Fruit fly (Drosophila melanogaster) whole organism, embryonic: ENCODE measurements around the gene CG13995.

ENCODE experiments used
- Adf1 ChIP-seq: fragments of 200-800 bp; sonication (Bioruptor generic); IDR thresholded peaks from 2 replicates; pipeline ENCODE4 v1.3.6; 2022; ENCODE audit warnings: missing biosample characterization, missing genetic modification characterization
- BEAF-32 ChIP-seq: fragments of 200-800 bp; sonication (Bioruptor generic); optimal IDR thresholded peaks from 3 replicates; lab custom pipeline; 2017; ENCODE audit warnings: missing biosample characterization, missing genetic modification characterization, mild to moderate bottlenecking, moderate library complexity, missing genetic modification reagents
- Bdp1 ChIP-seq: fragments of 200-800 bp; sonication (Bioruptor generic); optimal IDR thresholded peaks from 3 replicates; lab custom pipeline; 2016; ENCODE audit warnings: missing biosample characterization, missing genetic modification characterization
- CG10431 ChIP-seq: fragments of 200-800 bp; sonication (Bioruptor generic); optimal IDR thresholded peaks from 3 replicates; lab custom pipeline; 2018; ENCODE audit warnings: missing biosample characterization, mild to moderate bottlenecking, missing genetic modification characterization
- CG10543 ChIP-seq: fragments of 200-800 bp; sonication (Bioruptor generic); optimal IDR thresholded peaks from 3 replicates; lab custom pipeline; 2017; ENCODE audit warnings: missing biosample characterization, mild to moderate bottlenecking, missing genetic modification characterization, moderate library complexity
- CG11085 ChIP-seq: fragments of 200-800 bp; sonication (Bioruptor generic); IDR thresholded peaks from 2 replicates; pipeline ENCODE4 v1.3.6; 2022; ENCODE audit warnings: missing biosample characterization, missing genetic modification characterization
- CG11093 ChIP-seq: fragments of 200-800 bp; sonication (Bioruptor generic); IDR thresholded peaks from 3 replicates; pipeline ENCODE4 v1.3.6; 2022; ENCODE audit warnings: missing biosample characterization, missing genetic modification characterization
- CG11723 ChIP-seq: fragments of 200-800 bp; sonication (Bioruptor generic); optimal IDR thresholded peaks from 2 replicates; lab custom pipeline; 2017; ENCODE audit warnings: missing biosample characterization, mild to moderate bottlenecking, missing genetic modification characterization
- CG13894 ChIP-seq: fragments of 200-800 bp; sonication (Bioruptor generic); optimal IDR thresholded peaks from 3 replicates; lab custom pipeline; 2018; ENCODE audit warnings: missing biosample characterization, mild to moderate bottlenecking, missing genetic modification characterization, moderate library complexity
- CG1647 ChIP-seq: fragments of 200-800 bp; sonication (Bioruptor generic); optimal IDR thresholded peaks from 3 replicates; lab custom pipeline; 2016; ENCODE audit warnings: missing biosample characterization, missing genetic modification characterization
- CG17359 ChIP-seq: fragments of 200-800 bp; sonication (Bioruptor generic); optimal IDR thresholded peaks from 3 replicates; lab custom pipeline; 2018; ENCODE audit warnings: missing biosample characterization, mild to moderate bottlenecking, missing genetic modification characterization, moderate library complexity
- CG18262 ChIP-seq: fragments of 200-800 bp; optimal IDR thresholded peaks from 3 replicates; lab custom pipeline; 2019; ENCODE audit warnings: missing biosample characterization, mild to moderate bottlenecking, missing genetic modification characterization, moderate library complexity
- CG2889 ChIP-seq: fragments of 200-800 bp; sonication (Bioruptor generic); IDR thresholded peaks from 3 replicates; pipeline ENCODE4 v1.3.6; 2022; ENCODE audit warnings: missing biosample characterization, missing genetic modification characterization
- CG32767 ChIP-seq: fragments of 200-800 bp; sonication (Bioruptor generic); IDR thresholded peaks from 2 replicates; pipeline ENCODE4 v1.3.6; 2022; ENCODE audit warnings: missing biosample characterization, missing genetic modification characterization
- CG32772 ChIP-seq: fragments of 200-800 bp; sonication (Bioruptor generic); IDR thresholded peaks from 2 replicates; pipeline ENCODE4 v1.3.6; 2022; ENCODE audit warnings: missing biosample characterization, missing genetic modification characterization
- CG34224 ChIP-seq: fragments of 200-800 bp; sonication (Bioruptor generic); IDR thresholded peaks from 3 replicates; pipeline ENCODE4 v1.3.6; 2022; ENCODE audit warnings: missing biosample characterization, missing genetic modification characterization; ENCODE audit not compliant: partially characterized antibody
- CG42726 ChIP-seq: fragments of 200-800 bp; sonication (Bioruptor generic); IDR thresholded peaks from 2 replicates; pipeline ENCODE4 v1.3.6; 2022; ENCODE audit warnings: missing biosample characterization, missing genetic modification characterization; ENCODE audit not compliant: partially characterized antibody
- CG4282 ChIP-seq: fragments of 200-800 bp; sonication (Bioruptor generic); optimal IDR thresholded peaks from 2 replicates; lab custom pipeline; 2016; ENCODE audit warnings: missing biosample characterization, missing genetic modification characterization
- CG5180 ChIP-seq: fragments of 200-800 bp; sonication (Bioruptor generic); optimal IDR thresholded peaks from 3 replicates; lab custom pipeline; 2017; ENCODE audit warnings: missing biosample characterization, missing genetic modification characterization, mild to moderate bottlenecking, moderate library complexity, missing genetic modification reagents
- CG7271 ChIP-seq: fragments of 200-800 bp; sonication (Bioruptor generic); optimal IDR thresholded peaks from 2 replicates; lab custom pipeline; 2018; ENCODE audit warnings: missing biosample characterization, mild to moderate bottlenecking, missing genetic modification characterization, moderate library complexity
- D19A ChIP-seq: fragments of 200-800 bp; optimal IDR thresholded peaks from 3 replicates; lab custom pipeline; 2019; ENCODE audit warnings: missing biosample characterization, mild to moderate bottlenecking, missing genetic modification characterization, moderate library complexity
- Ets97D ChIP-seq: fragments of 200-800 bp; sonication (Bioruptor generic); optimal IDR thresholded peaks from 3 replicates; lab custom pipeline; 2016; ENCODE audit warnings: missing biosample characterization, missing genetic modification characterization
- Fer1 ChIP-seq: fragments of 200-800 bp; sonication (Bioruptor generic); optimal IDR thresholded peaks from 2 replicates; lab custom pipeline; 2017; ENCODE audit warnings: missing biosample characterization, mild to moderate bottlenecking, missing genetic modification characterization
- Gug ChIP-seq: fragments of 200-800 bp; sonication (Bioruptor generic); IDR thresholded peaks from 4 replicates; pipeline ENCODE4 v1.3.6; 2022; ENCODE audit warnings: missing biosample characterization, missing genetic modification characterization
- HLH3B ChIP-seq: fragments of 200-800 bp; sonication (Bioruptor generic); IDR thresholded peaks from 2 replicates; pipeline ENCODE4 v1.3.6; 2022; ENCODE audit warnings: missing biosample characterization, missing genetic modification characterization
- Hey ChIP-seq: fragments of 200-800 bp; sonication (Bioruptor generic); optimal IDR thresholded peaks from 3 replicates; lab custom pipeline; 2018; ENCODE audit warnings: missing biosample characterization, mild to moderate bottlenecking, missing genetic modification characterization
- Hmr ChIP-seq: fragments of 200-800 bp; sonication (Bioruptor generic); optimal IDR thresholded peaks from 3 replicates; lab custom pipeline; 2017; ENCODE audit warnings: mild to moderate bottlenecking, missing biosample characterization, missing genetic modification reagents, missing genetic modification characterization
- MBD-R2 ChIP-seq: fragments of 200-800 bp; sonication (Bioruptor generic); IDR thresholded peaks from 2 replicates; pipeline ENCODE4 v1.3.6; 2022; ENCODE audit warnings: missing biosample characterization, missing genetic modification characterization
- Max ChIP-seq: fragments of 200-800 bp; sonication (Bioruptor generic); optimal IDR thresholded peaks from 2 replicates; lab custom pipeline; 2016; ENCODE audit warnings: missing biosample characterization, mild to moderate bottlenecking, missing genetic modification characterization
- NFAT ChIP-seq: fragments of 200-800 bp; sonication (Bioruptor generic); IDR thresholded peaks from 2 replicates; pipeline ENCODE4 v1.3.6; 2022; ENCODE audit warnings: missing biosample characterization, missing genetic modification characterization
- Neu2 ChIP-seq: fragments of 200-800 bp; sonication (Bioruptor generic); optimal IDR thresholded peaks from 3 replicates; lab custom pipeline; 2016; ENCODE audit warnings: missing biosample characterization, missing genetic modification characterization, borderline replicate concordance
- Sox100B ChIP-seq: fragments of 200-800 bp; sonication (Bioruptor generic); optimal IDR thresholded peaks from 3 replicates; lab custom pipeline; 2018; ENCODE audit warnings: missing biosample characterization, mild to moderate bottlenecking, missing genetic modification characterization
- Tbp ChIP-seq: fragments of >200 bp; optimal IDR thresholded peaks from 2 replicates; lab custom pipeline; 2018; ENCODE audit warnings: missing biosample characterization, missing genetic modification characterization
- abd-A ChIP-seq: fragments of 200-800 bp; sonication (Bioruptor generic); optimal IDR thresholded peaks from 3 replicates; lab custom pipeline; 2019; ENCODE audit warnings: missing biosample characterization, mild to moderate bottlenecking, missing genetic modification characterization, moderate library complexity
- ac ChIP-seq: fragments of 200-800 bp; sonication (Bioruptor generic); optimal IDR thresholded peaks from 3 replicates; lab custom pipeline; 2017; ENCODE audit warnings: missing biosample characterization, mild to moderate bottlenecking, missing genetic modification characterization
- ci ChIP-seq: fragments of 200-800 bp; sonication (Bioruptor generic); IDR thresholded peaks from 3 replicates; pipeline ENCODE4 v1.3.6; 2022; ENCODE audit warnings: missing biosample characterization, missing genetic modification characterization
- crol ChIP-seq: fragments of 200-800 bp; sonication (Bioruptor generic); IDR thresholded peaks from 2 replicates; pipeline ENCODE4 v1.3.6; 2022; ENCODE audit warnings: missing biosample characterization, missing genetic modification characterization
- exex ChIP-seq: fragments of 200-800 bp; sonication (Bioruptor generic); optimal IDR thresholded peaks from 4 replicates; lab custom pipeline; 2018; ENCODE audit warnings: missing biosample characterization, mild to moderate bottlenecking, missing genetic modification characterization, moderate library complexity
- gce ChIP-seq: fragments of 200-800 bp; sonication (Bioruptor generic); IDR thresholded peaks from 3 replicates; pipeline ENCODE4 v1.3.6; 2022; ENCODE audit warnings: missing biosample characterization, missing genetic modification characterization
- gsb-n ChIP-seq: fragments of 200-800 bp; sonication (Bioruptor generic); optimal IDR thresholded peaks from 3 replicates; lab custom pipeline; 2018; ENCODE audit warnings: missing biosample characterization, mild to moderate bottlenecking, missing genetic modification characterization
- kni ChIP-seq: fragments of 200-800 bp; sonication (Bioruptor generic); optimal IDR thresholded peaks from 3 replicates; lab custom pipeline; 2017; ENCODE audit warnings: mild to moderate bottlenecking, missing biosample characterization, missing genetic modification reagents, missing genetic modification characterization
- onecut ChIP-seq: fragments of 200-800 bp; sonication (Bioruptor generic); IDR thresholded peaks from 2 replicates; pipeline ENCODE4 v1.3.6; 2022; ENCODE audit warnings: missing biosample characterization, missing genetic modification characterization
- sens ChIP-seq: fragments of 200-800 bp; sonication (Bioruptor generic); peaks from one replicate; lab custom pipeline; 2016; ENCODE audit warnings: missing biosample characterization, missing genetic modification characterization
- seq ChIP-seq: fragments of 200-800 bp; sonication (Bioruptor generic); IDR thresholded peaks from 2 replicates; pipeline ENCODE4 v1.3.6; 2022; ENCODE audit warnings: missing biosample characterization, missing genetic modification characterization
- slp2 ChIP-seq: fragments of 200-800 bp; sonication (Bioruptor generic); optimal IDR thresholded peaks from 2 replicates; lab custom pipeline; 2016; ENCODE audit warnings: missing biosample characterization, missing genetic modification characterization
- sqz ChIP-seq: fragments of 200-800 bp; sonication (Bioruptor generic); optimal IDR thresholded peaks from 3 replicates; lab custom pipeline; 2018; ENCODE audit warnings: missing biosample characterization, mild to moderate bottlenecking, missing genetic modification characterization
- zfh1 ChIP-seq: fragments of 200-800 bp; sonication (Bioruptor generic); IDR thresholded peaks from 3 replicates; pipeline ENCODE4 v1.3.6; 2022; ENCODE audit warnings: missing biosample characterization, missing genetic modification characterization

CG13995 gene

DNA sequence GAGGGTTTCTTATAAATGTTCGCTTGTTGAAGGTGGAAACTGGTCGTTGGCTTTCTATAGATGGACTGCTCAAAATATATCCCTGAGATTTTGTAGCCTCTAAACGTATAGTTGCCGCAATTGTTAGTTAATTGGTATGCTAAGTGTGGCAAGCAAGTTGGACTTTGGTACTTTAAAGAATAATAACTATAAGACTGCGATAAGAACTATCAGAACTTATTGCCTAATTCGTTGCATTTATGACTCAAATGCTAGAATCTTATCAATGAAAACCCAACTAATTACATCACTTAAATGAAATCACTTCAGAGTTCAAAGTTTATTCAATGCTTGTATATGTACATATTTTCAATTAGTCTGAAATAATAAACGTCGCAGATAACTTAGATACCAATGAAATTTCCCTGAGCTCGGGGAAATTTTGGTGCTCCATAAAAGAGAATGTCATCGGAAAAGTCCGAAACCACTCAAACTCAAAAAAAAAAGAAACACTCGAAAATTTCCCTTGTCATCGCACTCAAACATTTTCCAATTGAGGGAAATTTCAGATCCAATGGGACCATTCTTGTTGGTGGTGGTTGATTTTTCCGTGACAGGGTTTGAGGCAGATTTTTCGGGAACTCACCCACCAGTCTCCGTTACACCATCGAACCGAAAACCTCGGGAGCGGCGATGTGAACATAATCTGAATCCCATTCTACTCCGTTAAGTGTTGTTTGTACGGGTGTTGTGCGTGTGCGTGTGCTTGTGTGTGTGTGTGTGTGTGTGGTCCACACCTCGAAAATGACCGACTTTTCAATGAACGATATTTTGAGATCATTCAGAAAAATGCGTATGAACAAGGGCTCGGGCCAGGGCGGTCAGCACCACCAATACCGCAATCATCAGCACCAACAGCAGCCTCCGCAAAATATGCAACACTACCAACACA, 36.9 kb downstream of the CG13995 start, which contains the start of gene CG45075 (continued):
- TF ChIP-seq exex (no peak), sens (GFP tag; lab: Kevin White, UChicago) (peak; percentile 54), sqz (peak; percentile 61), CG42726 (GFP tag; lab: Robert Waterston, UW) (0 out of 2 replicates have a peak, but pooled peaks have one; percentile 51)

DNA sequence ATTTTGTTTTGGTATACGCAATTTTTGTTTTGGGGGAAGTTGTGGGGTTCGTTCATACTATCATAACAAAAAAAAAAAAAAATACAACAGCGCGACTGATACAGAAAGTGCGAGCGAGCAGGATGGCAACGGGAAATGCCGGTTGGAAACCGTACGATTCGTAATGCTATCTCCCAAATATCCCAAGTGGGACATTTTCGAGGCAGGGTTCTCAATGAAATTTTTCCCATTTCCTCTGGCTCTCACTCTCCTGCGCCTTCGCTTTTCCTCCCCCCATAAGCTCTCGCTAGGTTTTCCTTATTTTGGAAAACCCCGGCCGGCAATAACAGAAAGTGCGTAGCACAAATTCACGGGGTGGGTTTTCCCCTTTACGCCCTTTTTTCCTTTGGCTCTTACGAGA, 38.2 kb downstream of the CG13995 start:
- TF ChIP-seq CG7271 (tag; lab: Kevin White, UChicago) (peak; percentile 11), MBD-R2 (GFP tag; lab: Robert Waterston, UW) (no peak), abd-A (tag; lab: Kevin White, UChicago) (peak; percentile 62), zfh1 (GFP tag; lab: Robert Waterston, UW) (no peak), gce (0 out of 3 replicates have a peak, but pooled peaks have one; percentile 40), Neu2 (GFP tag; lab: Kevin White, UChicago) (no peak), Sox100B (no peak), CG17359 (tag; lab: Kevin White, UChicago) (peak; percentile 34), ac (GFP tag; lab: Kevin White, UChicago) (no peak), ci (GFP tag; lab: Robert Waterston, UW) (peak; percentile 36; the same call in 1 of the 3 replicates), crol (GFP tag; lab: Robert Waterston, UW) (peak; percentile 31; the same call in 1 of the 2 replicates), NFAT (GFP tag; lab: Robert Waterston, UW) (no peak), Gug (GFP tag; lab: Robert Waterston, UW) (no peak), slp2 (GFP tag; lab: Kevin White, UChicago) (no peak), Bdp1 (GFP tag; lab: Kevin White, UChicago) (no peak), HLH3B (GFP tag; lab: Robert Waterston, UW) (no peak), onecut (peak; percentile 32; the same call in 1 of the 2 replicates), seq (peak; percentile 65; the same call in 1 of the 2 replicates), Hmr (GFP tag; lab: Kevin White, UChicago) (no peak), CG11085 (GFP tag; lab: Robert Waterston, UW) (no peak), CG18262 (tag; lab: Kevin White, UChicago) (no peak), sqz (peak; percentile 93), Ets97D (GFP tag; lab: Kevin White, UChicago) (peak; percentile 59), gsb-n (tag; lab: Kevin White, UChicago) (peak; percentile 11), CG10431 (peak; percentile 34), kni (GFP tag; lab: Kevin White, UChicago) (peak; percentile 65), CG13894 (peak; percentile 98), CG10543 (GFP tag; lab: Kevin White, UChicago) (peak; percentile 12), Adf1 (GFP tag; lab: Robert Waterston, UW) (peak; percentile 15; the same call in 1 of the 2 replicates), CG2889 (no peak), CG1647 (GFP tag; lab: Kevin White, UChicago) (no peak), Max (no peak), CG11723 (no peak), Fer1 (peak; percentile 42), CG32767 (GFP tag; lab: Robert Waterston, UW) (peak; percentile 65; the same call in 1 of the 2 replicates), CG5180 (peak; percentile 58), D19A (tag; lab: Kevin White, UChicago) (no peak), CG34224 (GFP tag; lab: Robert Waterston, UW) (no peak), CG32772 (0 out of 2 replicates have a peak, but pooled peaks have one; percentile 24), BEAF-32 (GFP tag; lab: Kevin White, UChicago) (no peak), CG11093 (no peak), CG4282 (GFP tag; lab: Kevin White, UChicago) (no peak), Hey (tag; lab: Kevin White, UChicago) (no peak), Tbp (GFP tag; lab: Kevin White, UChicago) (no peak)
